Fruit fly (Drosophila melanogaster) Kc167 (cell line): ENCODE data around the gene CG10086.

Experiments
- Myc ChIP-seq: fragments of >200 bp; optimal IDR thresholded peaks from 2 replicates; lab custom pipeline; 2017; ENCODE audit warnings: missing external identifiers
- Sin3A ChIP-seq: fragments of >200 bp; optimal IDR thresholded peaks from 2 replicates; lab custom pipeline; 2018; ENCODE audit warnings: missing external identifiers
- h ChIP-seq: fragments of >200 bp; optimal IDR thresholded peaks from 3 replicates; lab custom pipeline; 2018; ENCODE audit warnings: missing external identifiers
- insv ChIP-seq: fragments of >200 bp; optimal IDR thresholded peaks from 3 replicates; lab custom pipeline; 2018; ENCODE audit warnings: missing external identifiers
- psq ChIP-seq: fragments of >200 bp; optimal IDR thresholded peaks from 2 replicates; lab custom pipeline; 2017; ENCODE audit warnings: missing external identifiers
- ttk ChIP-seq: sonication (Bioruptor generic); optimal IDR thresholded peaks from 2 replicates; lab custom pipeline; 2017; ENCODE audit warnings: missing external identifiers

Gene CG10086

DNA sequence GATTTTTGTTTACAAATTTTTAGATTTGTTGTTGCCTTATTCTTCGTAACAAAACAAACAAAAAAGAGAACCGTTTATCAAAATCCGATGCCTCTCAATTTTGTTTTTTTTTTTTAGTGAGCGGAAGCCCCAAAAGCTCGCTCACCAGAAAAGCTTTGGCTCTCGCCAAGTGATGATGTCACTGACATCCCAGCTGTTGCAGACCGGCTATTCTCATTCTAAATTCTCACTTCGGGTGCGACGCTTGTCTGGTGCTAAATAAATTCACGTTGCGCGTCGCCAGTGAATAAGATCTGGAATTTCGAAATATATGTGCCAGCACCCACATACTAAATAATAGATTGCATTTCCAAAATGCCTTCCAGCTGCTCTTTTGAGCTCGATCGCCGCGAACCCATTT lies 3.4 kb downstream of the CG10086 start, which contains the start of gene CG2641:
TSS of gene CG2641 (plus strand) at position 215 of the 400 bp plus-strand sequence.
- TF ChIP-seq ttk (lab: Kevin White, UChicago) (no peak), h (lab: Kevin White, UChicago) (no peak), Myc (no peak), psq (lab: Kevin White, UChicago) (no peak), Sin3A (lab: Kevin White, UChicago) (no peak), insv (lab: Kevin White, UChicago) (no peak)

- TF ChIP-seq h (lab: Kevin White, UChicago) (no peak), Sin3A (lab: Kevin White, UChicago) (no peak), insv (lab: Kevin White, UChicago) (no peak), psq (lab: Kevin White, UChicago) (no peak), ttk (lab: Kevin White, UChicago) (no peak), Myc (no peak)
These were observed 8.1 kb downstream of the CG10086 start, which contains the start of gene CG18744 for dm6 chr3R:7798525-7798924. TSS of gene CG18744 (minus strand) at chr3R:7798771.

DNA sequence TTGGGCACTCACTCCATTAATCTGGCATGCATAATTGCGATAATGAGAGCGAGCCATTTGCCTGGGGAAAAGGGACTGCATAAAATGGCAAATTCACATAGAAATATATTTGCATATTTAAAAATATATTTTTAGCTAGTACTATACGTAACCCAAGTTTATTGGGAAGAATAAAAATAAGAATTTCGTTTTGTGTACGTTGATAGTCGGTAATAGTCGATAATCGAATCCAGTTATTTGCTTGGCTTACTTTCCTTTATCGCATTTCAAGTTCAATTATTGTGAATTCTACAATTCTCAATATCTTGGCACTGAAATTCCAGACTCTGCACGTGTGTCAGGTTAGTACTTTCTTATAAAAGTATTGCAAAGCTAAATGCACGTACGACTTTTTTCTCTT lies 12.3 kb downstream of the CG10086 start, which contains the start of gene CG3014:
TSS of gene CG3014 (minus strand) at position 101 of the 400 bp plus-strand sequence.
- TF ChIP-seq Sin3A (lab: Kevin White, UChicago) (no peak), h (lab: Kevin White, UChicago) (no peak), psq (lab: Kevin White, UChicago) (no peak), insv (lab: Kevin White, UChicago) (no peak), Myc (no peak), ttk (lab: Kevin White, UChicago) (no peak)

- TF ChIP-seq insv (lab: Kevin White, UChicago) (no peak), h (lab: Kevin White, UChicago) (no peak), Sin3A (lab: Kevin White, UChicago) (no peak), psq (lab: Kevin White, UChicago) (no peak), Myc (no peak)
These were observed 13.9 kb downstream of the CG10086 start, which contains the start of gene CG18268 for dm6 chr3R:7804332-7804731. TSS of gene CG18268 (minus strand) at chr3R:7804432.

DNA sequence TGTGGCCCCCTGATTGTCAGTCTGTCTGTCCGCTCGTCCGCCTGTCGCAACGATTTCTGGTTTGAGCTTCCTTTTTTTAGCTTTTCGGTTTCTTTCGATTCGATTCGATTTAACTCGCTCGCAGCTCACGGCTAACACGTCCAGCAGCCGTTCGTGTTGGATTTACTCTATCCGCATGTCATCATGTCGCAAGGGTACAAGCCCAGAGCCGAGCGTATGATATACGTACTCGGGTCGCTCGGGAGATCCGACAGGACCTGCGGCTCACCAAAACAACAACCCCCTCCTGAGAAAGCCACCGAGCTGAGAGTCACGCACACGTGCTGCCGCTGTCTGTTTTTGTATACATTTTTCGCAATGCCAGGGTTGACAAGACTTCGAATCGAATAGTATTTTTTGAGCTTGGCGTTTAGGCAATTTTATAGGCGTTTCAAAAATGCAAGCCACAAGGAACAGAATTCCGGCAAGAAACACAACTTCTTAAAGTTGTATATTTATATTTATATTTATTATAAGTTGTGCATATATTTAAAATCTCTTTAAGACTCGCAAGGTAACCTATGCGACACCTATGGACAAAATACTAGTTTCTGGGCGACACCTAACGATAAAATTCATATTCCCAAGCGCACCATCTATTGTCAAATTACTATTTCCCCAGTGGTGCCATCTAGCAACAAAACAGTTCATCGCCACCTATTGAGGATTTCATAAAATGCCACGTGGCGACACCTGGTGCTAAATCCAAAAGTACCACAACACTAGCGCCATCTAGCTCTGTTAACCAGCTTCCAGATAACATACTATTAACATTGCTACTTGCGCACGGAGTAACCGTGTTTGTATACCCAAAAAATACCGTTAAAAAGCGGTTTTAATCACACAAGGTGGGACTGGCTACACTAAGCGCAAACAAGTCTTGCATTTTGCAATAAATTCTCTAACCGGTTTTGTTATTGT lies 19.5 kb downstream of the CG10086 start, which contains the start of the genes CG2993 and sgll:
TSS of gene CG2993 (minus strand) at position 353 of the 960 bp plus-strand sequence.
TSS of gene sgll (plus strand) at position 871 of the 960 bp plus-strand sequence.
- TF ChIP-seq h (lab: Kevin White, UChicago) = no peak
- TF ChIP-seq psq (lab: Kevin White, UChicago) = no peak
- no peak for TF ChIP-seq ttk (lab: Kevin White, UChicago)
- TF ChIP-seq insv (lab: Kevin White, UChicago) = no peak
- no peak for TF ChIP-seq Myc

- TF ChIP-seq h (lab: Kevin White, UChicago) (no peak), Myc (no peak), Sin3A (lab: Kevin White, UChicago) (no peak), insv (lab: Kevin White, UChicago) (no peak), ttk (lab: Kevin White, UChicago) (no peak), psq (lab: Kevin White, UChicago) (no peak)
These were observed 21.1 kb downstream of the CG10086 start, which contains the start of gene CG31473 for dm6 chr3R:7811514-7811913. TSS of gene CG31473 (plus strand) at chr3R:7811814.

DNA sequence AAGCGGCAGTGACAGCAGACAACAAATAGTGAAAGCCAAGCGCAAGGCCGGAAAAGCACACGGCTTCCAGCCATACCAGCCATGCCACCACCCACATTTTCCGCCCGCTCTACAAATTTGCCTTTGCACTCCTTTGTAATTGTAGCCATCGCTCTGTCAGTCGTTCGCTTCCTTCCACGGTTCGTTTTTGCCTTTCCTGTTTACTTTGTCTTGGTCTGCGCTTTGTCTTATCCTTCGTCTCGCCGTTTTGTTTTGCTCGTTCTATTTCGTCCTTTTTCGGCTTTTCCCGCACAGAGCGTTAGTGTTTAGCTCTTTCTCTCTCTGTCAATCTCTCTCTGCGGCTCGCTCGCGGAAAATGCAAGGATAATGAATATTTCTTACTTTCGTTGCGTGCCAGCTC lies 23.1 kb downstream of the CG10086 start:
- no peak for TF ChIP-seq Myc
- no peak for TF ChIP-seq ttk (lab: Kevin White, UChicago)
- TF ChIP-seq h (lab: Kevin White, UChicago) = no peak
- no peak for TF ChIP-seq insv (lab: Kevin White, UChicago)
- no peak for TF ChIP-seq psq (lab: Kevin White, UChicago)
- no peak for TF ChIP-seq Sin3A (lab: Kevin White, UChicago)

dm6 chr3R:7813981-7814529 lies 23.6 kb downstream of the CG10086 start, which contains the start of gene CG34384:
TSS of gene CG34384 (plus strand) at chr3R:7814361.
- no peak for TF ChIP-seq ttk (lab: Kevin White, UChicago)
- no peak for TF ChIP-seq h (lab: Kevin White, UChicago)
- no peak for TF ChIP-seq psq (lab: Kevin White, UChicago)
- TF ChIP-seq Sin3A (lab: Kevin White, UChicago) = no peak
- TF ChIP-seq insv (lab: Kevin White, UChicago) = no peak
- TF ChIP-seq Myc = no peak

dm6 chr3R:7821559-7821958 lies 31.1 kb downstream of the CG10086 start:
- no peak for TF ChIP-seq insv (lab: Kevin White, UChicago)
- no peak for TF ChIP-seq Sin3A (lab: Kevin White, UChicago)
- no peak for TF ChIP-seq h (lab: Kevin White, UChicago)
- TF ChIP-seq psq (lab: Kevin White, UChicago) = no peak
- TF ChIP-seq ttk (lab: Kevin White, UChicago) = no peak
- TF ChIP-seq Myc = no peak
